Fruit fly (Drosophila melanogaster) whole organism: ENCODE data around the gene Cht11.

Source experiments
- CG8478 ChIP-seq: fragments of >200 bp; optimal IDR thresholded peaks from 2 replicates; lab custom pipeline; 2018; ENCODE audit warnings: inconsistent platforms
- Dll ChIP-seq: fragments of >200 bp; optimal IDR thresholded peaks from 2 replicates; lab custom pipeline; 2017
- EcR ChIP-seq, 2 experiments: fragments of >200 bp; optimal IDR thresholded peaks; 2 replicates each; lab custom pipeline; 2017; ENCODE audit warnings: missing biosample characterization in 2 of 2, missing genetic modification characterization in 2 of 2, missing genetic modification reagents in 2 of 2
- pan ChIP-seq: fragments of >200 bp; optimal IDR thresholded peaks from 2 replicates; lab custom pipeline; 2017
- psq ChIP-seq: fragments of >200 bp; optimal IDR thresholded peaks from 2 replicates; lab custom pipeline; 2017
- usp ChIP-seq: fragments of >200 bp; optimal IDR thresholded peaks from 2 replicates; lab custom pipeline; 2017; ENCODE audit warnings: missing biosample characterization, missing genetic modification characterization, mixed read lengths

- TF ChIP-seq EcR (GFP tag; optimal IDR thresholded peaks at IDR 0.05; lab: Kevin White, UChicago) (no peak), usp (no peak), psq (lab: Kevin White, UChicago) (no peak), CG8478 (lab: Kevin White, UChicago) (no peak), pan (lab: Kevin White, UChicago) (no peak), Dll (lab: Kevin White, UChicago) (no peak)
These were observed 28.6 kb downstream of the Cht11 start, which contains the start of the genes Nf-YC and xit for dm6 chrX:6820703-6821102.
